Worm (Caenorhabditis elegans): ENCODE results near the gene T19C3.5.

T19C3.5 gene

DNA sequence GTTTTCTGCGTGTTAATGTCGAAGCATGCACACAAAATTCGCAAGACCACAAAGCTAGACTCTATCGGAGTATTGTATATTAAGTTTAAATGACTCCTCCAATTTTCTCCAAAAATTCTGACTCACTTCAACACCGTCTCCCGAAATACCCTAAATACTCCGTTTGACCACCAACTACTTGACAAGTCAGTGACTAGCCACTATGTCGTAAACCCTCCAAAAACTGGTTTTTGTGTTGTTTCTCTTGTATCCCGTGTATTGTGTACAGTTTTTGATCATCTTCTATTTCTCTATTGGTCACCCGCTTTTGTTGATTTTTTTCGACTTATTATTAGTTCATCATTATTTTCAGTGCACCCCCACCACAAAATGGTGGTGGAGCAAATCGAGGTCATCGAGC lies 30.6 kb upstream of the T19C3.5 start, which contains the start of gene C09F5.1:
Gene C09F5.1, plus strand, starts transcription at position 353 of the 400 bp plus-strand sequence.
- no peak for TF ChIP-seq fkh-2 (tag; optimal IDR thresholded peaks at IDR 0.05)
- TF ChIP-seq nhr-23 (tag; optimal IDR thresholded peaks at IDR 0.05) = peak; percentile 26
- peak; percentile 41 for TF ChIP-seq nhr-25 (tag; optimal IDR thresholded peaks at IDR 0.05)
- TF ChIP-seq nfya-1 (tag; optimal IDR thresholded peaks at IDR 0.05; ENCODE audit: insufficient read depth) = peak; percentile 9
- no peak for TF ChIP-seq unc-39 (tag; optimal IDR thresholded peaks at IDR 0.05)

DNA sequence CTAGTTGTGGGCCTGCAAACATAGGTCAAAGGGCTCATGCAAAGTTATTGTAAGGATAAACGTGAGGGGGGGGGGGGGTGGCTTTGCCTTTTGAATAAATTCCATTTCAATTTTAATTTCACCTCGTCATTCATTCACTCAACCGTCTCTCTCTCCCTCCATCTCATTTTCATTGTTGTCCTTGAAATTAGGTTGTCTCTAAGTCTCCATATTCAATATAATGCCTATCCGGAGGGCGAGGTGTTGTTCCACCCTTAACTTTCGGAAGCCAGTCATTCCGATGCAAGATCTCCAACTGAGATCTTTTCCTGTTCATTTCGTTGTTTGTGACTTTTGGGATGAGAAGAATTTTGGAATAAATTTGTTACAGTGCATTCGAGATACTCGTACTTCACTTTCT lies 29.5 kb upstream of the T19C3.5 start:
- TF ChIP-seq unc-62 (GFP tag; optimal IDR thresholded peaks at IDR 0.05) (no peak), eor-1 (tag; optimal IDR thresholded peaks at IDR 0.05) (no peak), ceh-9 (tag; optimal IDR thresholded peaks at IDR 0.05) (no peak), egl-5 (tag; optimal IDR thresholded peaks at IDR 0.05) (no peak), nhr-25 (tag; optimal IDR thresholded peaks at IDR 0.05) (peak; percentile 57), nhr-28 (tag; optimal IDR thresholded peaks at IDR 0.05) (no peak), mdl-1 (tag; optimal IDR thresholded peaks at IDR 0.05) (no peak)

DNA sequence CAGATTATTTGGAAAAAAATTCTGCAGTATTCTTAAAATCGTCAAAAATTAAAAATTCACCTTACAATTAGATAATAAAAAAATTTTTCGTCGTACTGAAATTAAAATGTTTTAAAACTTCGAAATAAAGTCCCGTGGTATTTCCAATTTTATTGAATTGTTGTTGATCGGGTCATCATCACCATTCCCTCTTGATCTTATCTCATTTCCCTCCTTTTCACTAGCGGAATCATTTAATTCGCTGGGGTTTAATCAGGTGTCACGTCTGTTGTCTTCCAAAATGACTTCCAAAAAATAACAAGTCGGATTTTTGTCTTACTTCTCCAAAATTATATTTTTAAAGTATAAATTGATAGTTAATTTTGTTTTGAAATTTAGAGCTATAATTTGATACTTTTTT lies 28.9 kb upstream of the T19C3.5 start:
- TF ChIP-seq nhr-76 (tag; optimal IDR thresholded peaks at IDR 0.05) (no peak), elt-1 (tag; optimal IDR thresholded peaks at IDR 0.05) (peak; percentile 56), fkh-2 (tag; optimal IDR thresholded peaks at IDR 0.05) (no peak)

DNA sequence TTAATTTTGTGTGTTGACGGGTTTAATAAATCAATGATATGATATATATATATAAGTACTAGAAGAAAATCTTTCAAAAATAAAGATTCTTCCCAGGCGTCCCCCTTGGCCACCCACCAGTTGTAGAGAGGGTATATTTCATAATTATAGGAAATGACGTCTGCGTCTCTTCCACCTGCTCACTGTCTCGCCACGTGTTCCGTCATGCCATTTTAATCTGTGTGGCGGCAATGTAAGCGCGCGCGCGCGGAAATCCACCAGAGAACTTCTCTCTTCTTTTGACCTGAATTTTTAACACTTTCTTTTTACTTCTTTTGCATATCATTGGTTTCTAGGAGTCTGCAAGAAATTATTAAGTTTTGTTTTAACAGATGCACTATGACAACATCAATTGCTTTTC lies 26.6 kb upstream of the T19C3.5 start:
- TF ChIP-seq pqm-1 (tag; optimal IDR thresholded peaks at IDR 0.05) (no peak), egl-27 (tag; optimal IDR thresholded peaks at IDR 0.05) (no peak), nhr-23 (tag; optimal IDR thresholded peaks at IDR 0.05) (peak; percentile 52)

DNA sequence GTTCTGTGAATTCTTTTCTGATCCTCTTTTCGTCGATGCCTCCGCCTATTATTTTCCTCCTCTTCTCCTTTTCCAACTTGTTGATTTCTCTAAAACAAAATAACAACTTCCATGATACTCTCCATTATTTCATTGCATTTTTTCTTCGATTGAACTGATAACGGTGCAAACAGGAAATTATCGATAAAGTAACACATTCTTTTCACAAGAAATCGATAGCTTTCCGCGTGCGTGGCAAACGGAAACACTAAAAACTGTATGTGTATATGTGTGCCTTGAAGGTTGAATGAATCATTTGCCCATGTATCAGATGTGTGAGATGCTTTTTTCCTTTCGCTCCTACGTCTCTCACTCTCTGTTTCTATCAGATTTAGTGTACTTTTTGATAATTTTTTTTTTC lies 23.8 kb upstream of the T19C3.5 start:
- TF ChIP-seq pqm-1 (tag; optimal IDR thresholded peaks at IDR 0.05) = peak; percentile 76
- TF ChIP-seq elt-2 (tag; optimal IDR thresholded peaks at IDR 0.05) = peak; percentile 71
- peak; percentile 48 for TF ChIP-seq nhr-25 (tag; optimal IDR thresholded peaks at IDR 0.05)
- peak; percentile 54 for TF ChIP-seq jun-1 (tag; optimal IDR thresholded peaks at IDR 0.05)
- TF ChIP-seq mml-1 (tag; optimal IDR thresholded peaks at IDR 0.05) = no peak
- no peak for TF ChIP-seq nhr-67 (tag; optimal IDR thresholded peaks at IDR 0.05)
- TF ChIP-seq ceh-28 (tag; optimal IDR thresholded peaks at IDR 0.05) = peak; percentile 52
- no peak for TF ChIP-seq lin-39 (tag; optimal IDR thresholded peaks at IDR 0.05)

DNA sequence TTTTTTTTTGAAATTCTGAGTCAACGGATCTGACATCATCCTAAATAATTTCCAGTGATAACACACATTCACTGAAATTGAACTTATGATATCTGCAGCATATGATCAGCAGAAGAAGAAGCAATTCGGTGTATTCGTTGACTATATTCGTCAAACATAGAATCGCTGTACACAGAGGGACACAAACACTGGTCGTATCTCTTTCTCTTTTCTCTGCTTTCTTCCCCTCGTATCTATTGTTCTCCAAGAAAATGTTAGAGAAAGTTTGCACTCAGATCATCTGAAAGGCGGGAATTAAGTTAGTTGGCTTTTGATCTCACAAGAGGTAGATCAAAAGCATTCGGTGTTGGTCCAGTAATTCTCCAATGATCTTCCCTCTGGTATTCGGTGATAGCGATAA lies 22.8 kb upstream of the T19C3.5 start:
- TF ChIP-seq ceh-9 (tag; optimal IDR thresholded peaks at IDR 0.05) (no peak), nhr-25 (tag; optimal IDR thresholded peaks at IDR 0.05) (peak; percentile 57)

DNA sequence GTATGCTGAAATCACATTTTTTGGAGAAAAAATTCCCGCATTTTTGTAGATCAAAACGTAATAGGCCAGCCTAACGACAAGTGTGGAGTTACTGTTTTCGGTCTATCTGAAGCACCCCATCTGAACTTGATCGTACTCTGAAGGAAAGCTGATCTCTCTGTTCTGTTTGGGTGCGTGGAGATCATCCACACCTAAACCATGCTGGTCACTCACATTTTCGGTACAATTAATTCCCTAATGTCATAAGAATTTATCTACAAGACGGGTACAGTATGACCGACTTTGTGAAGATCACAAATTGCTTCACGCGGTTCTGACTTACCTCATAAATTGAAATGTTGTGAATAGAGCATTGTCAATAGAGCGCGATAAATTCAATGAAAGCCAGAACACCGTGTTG lies 22.2 kb upstream of the T19C3.5 start:
- TF ChIP-seq pha-4 (tag; optimal IDR thresholded peaks at IDR 0.05) = no peak
- no peak for TF ChIP-seq egl-5 (tag; optimal IDR thresholded peaks at IDR 0.05)
- TF ChIP-seq nhr-28 (tag; optimal IDR thresholded peaks at IDR 0.05) = no peak
- TF ChIP-seq nhr-76 (tag; optimal IDR thresholded peaks at IDR 0.05) = no peak
- TF ChIP-seq ZK546.5 (tag; optimal IDR thresholded peaks at IDR 0.05) = no peak
- no peak for TF ChIP-seq lsy-12 (tag; optimal IDR thresholded peaks at IDR 0.05)
- TF ChIP-seq nhr-67 (tag; optimal IDR thresholded peaks at IDR 0.05) = no peak
- TF ChIP-seq elt-1 (tag; optimal IDR thresholded peaks at IDR 0.05) = no peak
- TF ChIP-seq unc-62 (GFP tag; optimal IDR thresholded peaks at IDR 0.05) = no peak
- no peak for TF ChIP-seq nhr-12 (tag; optimal IDR thresholded peaks at IDR 0.05)
- no peak for TF ChIP-seq eor-1 (tag; optimal IDR thresholded peaks at IDR 0.05)
- TF ChIP-seq elt-2 (tag; optimal IDR thresholded peaks at IDR 0.05) = no peak
- TF ChIP-seq egl-27 (tag; optimal IDR thresholded peaks at IDR 0.05) = no peak
- no peak for TF ChIP-seq snpc-4 (tag; optimal IDR thresholded peaks at IDR 0.05)
- no peak for TF ChIP-seq R02D3.7 (tag; optimal IDR thresholded peaks at IDR 0.05)
- TF ChIP-seq ceh-82 (tag; optimal IDR thresholded peaks at IDR 0.05) = no peak
- TF ChIP-seq elt-3 (tag; optimal IDR thresholded peaks at IDR 0.05) = no peak
- TF ChIP-seq fkh-10 (GFP tag; optimal IDR thresholded peaks at IDR 0.05) = no peak

All from whole organism, L3 larva.